Fruit fly (Drosophila melanogaster) whole organism, embryonic: ENCODE results near the gene CG42495.

Experiments
- Asciz ChIP-seq: fragments of 200-800 bp; sonication (Bioruptor generic); optimal IDR thresholded peaks from 2 replicates; lab custom pipeline; 2017; ENCODE audit warnings: missing biosample characterization, mild to moderate bottlenecking, missing genetic modification characterization, missing genetic modification reagents
- B-H1 ChIP-seq: fragments of 200-800 bp; sonication (Bioruptor generic); IDR thresholded peaks from 3 replicates; pipeline ENCODE4 v1.3.6; 2022; ENCODE audit warnings: missing biosample characterization, missing genetic modification characterization
- CG10565 ChIP-seq: fragments of 200-800 bp; sonication (Bioruptor generic); optimal IDR thresholded peaks from 3 replicates; lab custom pipeline; 2016; ENCODE audit warnings: missing biosample characterization, mild to moderate bottlenecking, missing genetic modification characterization
- CG11504 ChIP-seq: fragments of 200-800 bp; sonication (Bioruptor generic); optimal IDR thresholded peaks from 3 replicates; lab custom pipeline; 2019; ENCODE audit warnings: missing biosample characterization, mild to moderate bottlenecking, missing genetic modification characterization, moderate library complexity
- CG11696 ChIP-seq: fragments of 200-800 bp; sonication (Bioruptor generic); IDR thresholded peaks from 2 replicates; pipeline ENCODE4 v1.3.6; 2022; ENCODE audit warnings: missing biosample characterization, missing genetic modification characterization
- CG13894 ChIP-seq: fragments of 200-800 bp; sonication (Bioruptor generic); optimal IDR thresholded peaks from 3 replicates; lab custom pipeline; 2018; ENCODE audit warnings: missing biosample characterization, mild to moderate bottlenecking, missing genetic modification characterization, moderate library complexity
- CG18599 ChIP-seq: fragments of 200-800 bp; sonication (Bioruptor generic); optimal IDR thresholded peaks from 3 replicates; lab custom pipeline; 2017; ENCODE audit warnings: missing biosample characterization, missing genetic modification characterization, mild to moderate bottlenecking, moderate library complexity, missing genetic modification reagents
- CG34376 ChIP-seq: fragments of 200-800 bp; sonication (Bioruptor generic); optimal IDR thresholded peaks from 2 replicates; lab custom pipeline; 2018; ENCODE audit warnings: missing biosample characterization, mild to moderate bottlenecking, missing genetic modification characterization
- CG43689 ChIP-seq: fragments of 200-800 bp; sonication (Bioruptor generic); IDR thresholded peaks from 2 replicates; pipeline ENCODE4 v1.3.6; 2022; ENCODE audit warnings: missing biosample characterization, missing genetic modification characterization
- CG4617 ChIP-seq: fragments of 200-800 bp; sonication (Bioruptor generic); optimal IDR thresholded peaks from 3 replicates; lab custom pipeline; 2016; ENCODE audit warnings: missing biosample characterization, missing genetic modification characterization, borderline replicate concordance
- CG8089 ChIP-seq: fragments of 200-800 bp; sonication (Bioruptor generic); optimal IDR thresholded peaks from 3 replicates; lab custom pipeline; 2016; ENCODE audit warnings: missing biosample characterization, missing genetic modification characterization
- CG8281 ChIP-seq: fragments of 200-800 bp; sonication (Bioruptor generic); optimal IDR thresholded peaks from 2 replicates; lab custom pipeline; 2018; ENCODE audit warnings: missing biosample characterization, mild to moderate bottlenecking, missing genetic modification characterization, moderate library complexity
- CG8388 ChIP-seq: fragments of 200-800 bp; sonication (Bioruptor generic); optimal IDR thresholded peaks from 2 replicates; lab custom pipeline; 2019; ENCODE audit warnings: missing biosample characterization, mild to moderate bottlenecking, missing genetic modification characterization, moderate library complexity
- CG9727 ChIP-seq: fragments of 200-800 bp; sonication (Bioruptor generic); optimal IDR thresholded peaks from 3 replicates; lab custom pipeline; 2017; ENCODE audit warnings: missing biosample characterization, mild to moderate bottlenecking, missing genetic modification characterization
- Doc2 ChIP-seq: fragments of 200-800 bp; sonication (Bioruptor generic); IDR thresholded peaks from 2 replicates; pipeline ENCODE4 v1.3.6; 2022; ENCODE audit warnings: missing biosample characterization, missing genetic modification characterization
- Ets65A ChIP-seq: fragments of 200-800 bp; sonication (Bioruptor generic); peaks from one replicate; lab custom pipeline; 2016; ENCODE audit warnings: missing biosample characterization, missing genetic modification characterization
- HLHmδ ChIP-seq: fragments of 200-800 bp; sonication (Bioruptor generic); optimal IDR thresholded peaks from 2 replicates; lab custom pipeline; 2018; ENCODE audit warnings: missing biosample characterization, mild to moderate bottlenecking, missing genetic modification characterization, moderate library complexity
- Jarid2 ChIP-seq: fragments of 200-800 bp; sonication (Bioruptor generic); optimal IDR thresholded peaks from 3 replicates; lab custom pipeline; 2017; ENCODE audit warnings: mild to moderate bottlenecking, missing biosample characterization, missing genetic modification reagents, missing genetic modification characterization
- Lpt ChIP-seq: fragments of >200 bp; optimal IDR thresholded peaks from 2 replicates; lab custom pipeline; 2018; ENCODE audit warnings: missing biosample characterization, missing genetic modification characterization
- Med ChIP-seq: fragments of 200-800 bp; sonication (Bioruptor generic); peaks from one replicate; lab custom pipeline; 2016; ENCODE audit warnings: missing biosample characterization, missing genetic modification characterization, mild to moderate bottlenecking, inconsistent platforms, moderate library complexity
- Oaz ChIP-seq: fragments of 200-800 bp; sonication (Bioruptor generic); IDR thresholded peaks from 2 replicates; pipeline ENCODE4 v1.3.6; 2022; ENCODE audit warnings: missing biosample characterization, missing genetic modification characterization
- Oli ChIP-seq: fragments of 200-800 bp; sonication (Bioruptor generic); optimal IDR thresholded peaks from 2 replicates; lab custom pipeline; 2018; ENCODE audit warnings: missing biosample characterization, mild to moderate bottlenecking, missing genetic modification characterization, moderate library complexity
- Pdp1 ChIP-seq, 2 experiments: fragments of 200-800 bp; sonication (Bioruptor generic); optimal IDR thresholded peaks; 3 replicates each; lab custom pipeline; 2016; ENCODE audit warnings: missing biosample characterization in 2 of 2, missing genetic modification characterization in 2 of 2, mild to moderate bottlenecking in 1 of 2, moderate library complexity in 1 of 2
- Rx ChIP-seq: fragments of 200-800 bp; sonication (Bioruptor generic); IDR thresholded peaks from 2 replicates; pipeline ENCODE4 v1.3.6; 2022; ENCODE audit warnings: missing biosample characterization, missing genetic modification characterization
- Tbp ChIP-seq: fragments of >200 bp; optimal IDR thresholded peaks from 2 replicates; lab custom pipeline; 2018; ENCODE audit warnings: missing biosample characterization, missing genetic modification characterization
- cg ChIP-seq: fragments of 200-800 bp; sonication (Bioruptor generic); optimal IDR thresholded peaks from 3 replicates; lab custom pipeline; 2019; ENCODE audit warnings: missing biosample characterization, mild to moderate bottlenecking, missing genetic modification characterization, moderate library complexity
- crol ChIP-seq: fragments of 200-800 bp; sonication (Bioruptor generic); IDR thresholded peaks from 2 replicates; pipeline ENCODE4 v1.3.6; 2022; ENCODE audit warnings: missing biosample characterization, missing genetic modification characterization
- crp ChIP-seq, 2 experiments: fragments of 200-800 bp; sonication (Bioruptor generic); optimal IDR thresholded peaks; 2 replicates in 1 of 2; 3 replicates in 1 of 2; lab custom pipeline; 2017; ENCODE audit warnings: missing biosample characterization in 2 of 2, missing genetic modification characterization in 2 of 2, mild to moderate bottlenecking in 1 of 2, moderate library complexity in 1 of 2
- dati ChIP-seq: fragments of 200-800 bp; sonication (Bioruptor generic); IDR thresholded peaks from 2 replicates; pipeline ENCODE4 v1.3.6; 2022; ENCODE audit warnings: missing biosample characterization, missing genetic modification characterization
- dimm ChIP-seq: fragments of 200-800 bp; sonication (Bioruptor generic); IDR thresholded peaks from 2 replicates; pipeline ENCODE4 v1.3.6; 2022; ENCODE audit warnings: missing biosample characterization, missing genetic modification characterization
- disco-r ChIP-seq: fragments of 200-800 bp; sonication (Bioruptor generic); optimal IDR thresholded peaks from 2 replicates; lab custom pipeline; 2016; ENCODE audit warnings: missing biosample characterization, missing genetic modification characterization
- exex ChIP-seq: fragments of 200-800 bp; sonication (Bioruptor generic); optimal IDR thresholded peaks from 4 replicates; lab custom pipeline; 2018; ENCODE audit warnings: missing biosample characterization, mild to moderate bottlenecking, missing genetic modification characterization, moderate library complexity
- gem ChIP-seq: fragments of 200-800 bp; sonication (Bioruptor generic); optimal IDR thresholded peaks from 2 replicates; lab custom pipeline; 2019; ENCODE audit warnings: missing biosample characterization, mild to moderate bottlenecking, missing genetic modification characterization, moderate library complexity
- grn ChIP-seq: fragments of 200-800 bp; sonication (Bioruptor generic); optimal IDR thresholded peaks from 3 replicates; lab custom pipeline; 2017; ENCODE audit warnings: missing biosample characterization, missing genetic modification characterization
- insv ChIP-seq, 2 experiments: fragments of 200-800 bp; sonication (Bioruptor generic); optimal IDR thresholded peaks; 3 replicates each; lab custom pipeline; 2016 to 2018; ENCODE audit warnings: missing biosample characterization in 2 of 2, missing genetic modification characterization in 2 of 2
- jumu ChIP-seq: fragments of 200-800 bp; sonication (Bioruptor generic); optimal IDR thresholded peaks from 3 replicates; lab custom pipeline; 2016; ENCODE audit warnings: missing biosample characterization, missing genetic modification characterization
- scrt ChIP-seq: fragments of 200-800 bp; sonication (Bioruptor generic); optimal IDR thresholded peaks from 2 replicates; lab custom pipeline; 2018; ENCODE audit warnings: missing biosample characterization, mild to moderate bottlenecking, missing genetic modification characterization, moderate library complexity
- sd ChIP-seq: fragments of 200-800 bp; sonication (Bioruptor generic); optimal IDR thresholded peaks from 3 replicates; lab custom pipeline; 2018; ENCODE audit warnings: missing biosample characterization, mild to moderate bottlenecking, missing genetic modification characterization, moderate library complexity
- sens ChIP-seq: fragments of 200-800 bp; sonication (Bioruptor generic); peaks from one replicate; lab custom pipeline; 2016; ENCODE audit warnings: missing biosample characterization, missing genetic modification characterization
- sug ChIP-seq: fragments of 200-800 bp; optimal IDR thresholded peaks from 2 replicates; lab custom pipeline; 2019; ENCODE audit warnings: missing biosample characterization, mild to moderate bottlenecking, missing genetic modification characterization, moderate library complexity
- tio ChIP-seq: fragments of 200-800 bp; sonication (Bioruptor generic); optimal IDR thresholded peaks from 2 replicates; lab custom pipeline; 2017; ENCODE audit warnings: missing biosample characterization, missing genetic modification characterization, inconsistent platforms
- tna ChIP-seq: fragments of 200-800 bp; sonication (Bioruptor generic); IDR thresholded peaks from 2 replicates; pipeline ENCODE4 v1.3.6; 2022; ENCODE audit warnings: missing biosample characterization, missing genetic modification characterization; ENCODE audit not compliant: partially characterized antibody

Gene CG42495

dm6 chr3L:18636782-18637181 is 30.4 kb upstream of the CG42495 start:
- no peak for TF ChIP-seq CG8089 (GFP tag; lab: Kevin White, UChicago)
- TF ChIP-seq crol (GFP tag; lab: Robert Waterston, UW): peak; percentile 91

dm6 chr3L:18637348-18637747 is 29.8 kb upstream of the CG42495 start:
- TF ChIP-seq Tbp (GFP tag; lab: Kevin White, UChicago): no peak
- peak; percentile 56 for TF ChIP-seq scrt (GFP tag; lab: Kevin White, UChicago)
- TF ChIP-seq CG34376: no peak
- TF ChIP-seq CG43689 (GFP tag; lab: Robert Waterston, UW): 0 out of 2 replicates have a peak, but pooled peaks have one; percentile 10
- peak; percentile 52 for TF ChIP-seq CG11504 (tag; lab: Kevin White, UChicago)
- TF ChIP-seq CG8388 (GFP tag; lab: Kevin White, UChicago): no peak
- TF ChIP-seq CG11696 (GFP tag; lab: Robert Waterston, UW): no peak
- TF ChIP-seq dimm (GFP tag; lab: Robert Waterston, UW): no peak
- peak; percentile 53 for TF ChIP-seq CG13894

dm6 chr3L:18638043-18638442 is 29.1 kb upstream of the CG42495 start:
- TF ChIP-seq Doc2 (GFP tag; lab: Robert Waterston, UW) (no peak), grn (GFP tag; lab: Kevin White, UChicago) (peak; percentile 1), sd (tag; lab: Kevin White, UChicago) (peak; percentile 31), CG4617 (GFP tag; lab: Kevin White, UChicago) (no peak), sug (tag; lab: Kevin White, UChicago) (peak; percentile 26), Pdp1 (GFP tag; optimal IDR thresholded peaks at IDR 0.05; lab: Kevin White, UChicago) (peak in 1 of 2 experiments; percentile 80), Oaz (no peak), sens (GFP tag; lab: Kevin White, UChicago) (peak; percentile 60), exex (tag; lab: Kevin White, UChicago) (peak; percentile 85), HLHmδ (no peak)

- TF ChIP-seq CG8281 (tag; lab: Kevin White, UChicago): no peak
- TF ChIP-seq tio (GFP tag; lab: Kevin White, UChicago): peak; percentile 18
- TF ChIP-seq crp (GFP tag; optimal IDR thresholded peaks at IDR 0.05; lab: Kevin White, UChicago): no peak
- TF ChIP-seq gem (tag; lab: Kevin White, UChicago): peak; percentile 26
- TF ChIP-seq Rx (GFP tag; lab: Robert Waterston, UW): no peak
- no peak for TF ChIP-seq CG9727 (GFP tag; lab: Kevin White, UChicago)
- TF ChIP-seq Med (GFP tag; lab: Kevin White, UChicago): no peak
- TF ChIP-seq Lpt (GFP tag; lab: Kevin White, UChicago): no peak
Measured at dm6 chr3L:18638487-18638886, 28.7 kb upstream of the CG42495 start.

dm6 chr3L:18640584-18641527 is 26.3 kb upstream of the CG42495 start:
- TF ChIP-seq CG10565 (GFP tag; lab: Kevin White, UChicago) (peak; percentile 30), Asciz (GFP tag; lab: Kevin White, UChicago) (peak; percentile 89), CG18599 (peak; percentile 96), B-H1 (peak; percentile 97), jumu (GFP tag; lab: Kevin White, UChicago) (peak; percentile 72), HLHmδ (peak; percentile 36), dimm (GFP tag; lab: Robert Waterston, UW) (peak; percentile 95), disco-r (peak; percentile 40), dati (GFP tag; lab: Robert Waterston, UW) (peak; percentile 96), Ets65A (GFP tag; lab: Kevin White, UChicago) (peak; percentile 98), tna (GFP tag; lab: Robert Waterston, UW) (no peak), Oli (peak; percentile 87), Jarid2 (peak; percentile 81), cg (GFP tag; lab: Kevin White, UChicago) (no peak), insv (GFP tag; optimal IDR thresholded peaks at IDR 0.05; lab: Kevin White, UChicago) (peak in 1 of 2 experiments; percentile 56)
